Fruit fly (Drosophila melanogaster) whole organism, prepupa: ENCODE measurements around the gene CG16953.

Source experiments
- Blimp-1 ChIP-seq: fragments of 200-800 bp; sonication (Bioruptor generic); optimal IDR thresholded peaks from 3 replicates; lab custom pipeline; 2017; ENCODE audit warnings: missing biosample characterization, missing genetic modification characterization, mild to moderate bottlenecking, moderate library complexity, missing genetic modification reagents
- CG10631 ChIP-seq: fragments of 200-800 bp; sonication (Bioruptor generic); optimal IDR thresholded peaks from 2 replicates; lab custom pipeline; 2016; ENCODE audit warnings: missing biosample characterization, missing genetic modification characterization
- CG10669 ChIP-seq: fragments of 200-800 bp; sonication (Bioruptor generic); optimal IDR thresholded peaks from 3 replicates; lab custom pipeline; 2018; ENCODE audit warnings: missing biosample characterization, mild to moderate bottlenecking, missing genetic modification characterization, moderate library complexity
- CG11294 ChIP-seq: fragments of 200-800 bp; sonication (Bioruptor generic); IDR thresholded peaks from 2 replicates; pipeline ENCODE4 v1.3.6; 2022; ENCODE audit warnings: missing biosample characterization, missing genetic modification characterization
- CG11902 ChIP-seq: fragments of 200-800 bp; sonication (Bioruptor generic); optimal IDR thresholded peaks from 3 replicates; lab custom pipeline; 2016; ENCODE audit warnings: missing biosample characterization, missing genetic modification characterization
- CG1621 ChIP-seq: fragments of 200-800 bp; sonication (Bioruptor generic); optimal IDR thresholded peaks from 3 replicates; lab custom pipeline; 2018; ENCODE audit warnings: missing biosample characterization, mild to moderate bottlenecking, missing genetic modification characterization
- CG16779 ChIP-seq: fragments of 200-800 bp; sonication (Bioruptor generic); optimal IDR thresholded peaks from 3 replicates; lab custom pipeline; 2017; ENCODE audit warnings: missing biosample characterization, mild to moderate bottlenecking, missing genetic modification characterization
- CG3032 ChIP-seq: fragments of 200-800 bp; optimal IDR thresholded peaks from 2 replicates; lab custom pipeline; 2019; ENCODE audit warnings: missing biosample characterization, mild to moderate bottlenecking, missing genetic modification characterization, moderate library complexity
- CG31627 ChIP-seq: fragments of 200-800 bp; sonication (Bioruptor generic); optimal IDR thresholded peaks from 3 replicates; lab custom pipeline; 2016; ENCODE audit warnings: missing biosample characterization, missing genetic modification characterization
- CG32006 ChIP-seq: fragments of 200-800 bp; sonication (Bioruptor generic); optimal IDR thresholded peaks from 3 replicates; lab custom pipeline; 2017; ENCODE audit warnings: missing biosample characterization, mild to moderate bottlenecking, missing genetic modification characterization
- CG3919 ChIP-seq: fragments of 200-800 bp; sonication (Bioruptor generic); optimal IDR thresholded peaks from 3 replicates; lab custom pipeline; 2016; ENCODE audit warnings: missing biosample characterization, missing genetic modification characterization
- CG4318 ChIP-seq: fragments of 200-800 bp; sonication (Bioruptor generic); optimal IDR thresholded peaks from 3 replicates; lab custom pipeline; 2017; ENCODE audit warnings: missing biosample characterization, mild to moderate bottlenecking, missing genetic modification characterization
- CG6276 ChIP-seq: fragments of 200-800 bp; sonication (Bioruptor generic); optimal IDR thresholded peaks from 2 replicates; lab custom pipeline; 2017; ENCODE audit warnings: missing biosample characterization, mild to moderate bottlenecking, missing genetic modification characterization
- CG6792 ChIP-seq: fragments of 200-800 bp; sonication (Bioruptor generic); optimal IDR thresholded peaks from 3 replicates; lab custom pipeline; 2016; ENCODE audit warnings: missing biosample characterization, missing genetic modification characterization
- CG6854 ChIP-seq: fragments of 200-800 bp; sonication (Bioruptor generic); optimal IDR thresholded peaks from 2 replicates; lab custom pipeline; 2017; ENCODE audit warnings: missing biosample characterization, mild to moderate bottlenecking, missing genetic modification characterization
- CG7368 ChIP-seq: fragments of 200-800 bp; sonication (Bioruptor generic); optimal IDR thresholded peaks from 3 replicates; lab custom pipeline; 2016; ENCODE audit warnings: missing biosample characterization, missing genetic modification characterization
- CG8119 ChIP-seq: fragments of 200-800 bp; sonication (Bioruptor generic); IDR thresholded peaks from 3 replicates; pipeline ENCODE4 v1.3.6; 2022; ENCODE audit warnings: missing biosample characterization, missing genetic modification characterization
- CG8319 ChIP-seq: fragments of 200-800 bp; sonication (Bioruptor generic); optimal IDR thresholded peaks from 3 replicates; lab custom pipeline; 2016; ENCODE audit warnings: missing biosample characterization, missing genetic modification characterization
- CG8632 ChIP-seq: fragments of 200-800 bp; sonication (Bioruptor generic); optimal IDR thresholded peaks from 3 replicates; lab custom pipeline; 2016; ENCODE audit warnings: missing biosample characterization, missing genetic modification characterization
- CG9139 ChIP-seq: fragments of 200-800 bp; sonication (Bioruptor generic); optimal IDR thresholded peaks from 3 replicates; lab custom pipeline; 2017; ENCODE audit warnings: missing biosample characterization, mild to moderate bottlenecking, missing genetic modification characterization
- Eip75B ChIP-seq: fragments of 200-800 bp; sonication (Bioruptor generic); optimal IDR thresholded peaks from 3 replicates; lab custom pipeline; 2016; ENCODE audit warnings: missing biosample characterization, missing genetic modification characterization
- Eip78C ChIP-seq: fragments of 200-800 bp; sonication (Bioruptor generic); peaks from one replicate; lab custom pipeline; 2016; ENCODE audit warnings: missing biosample characterization, missing genetic modification characterization
- Eip93F ChIP-seq: fragments of 200-800 bp; sonication (Bioruptor generic); optimal IDR thresholded peaks from 2 replicates; lab custom pipeline; 2016; ENCODE audit warnings: missing biosample characterization, mild to moderate bottlenecking, missing genetic modification characterization
- Ets96B ChIP-seq: fragments of 200-800 bp; optimal IDR thresholded peaks from 2 replicates; lab custom pipeline; 2019; ENCODE audit warnings: missing biosample characterization, mild to moderate bottlenecking, missing genetic modification characterization, moderate library complexity
- Hr39 ChIP-seq: fragments of 200-800 bp; sonication (Bioruptor generic); optimal IDR thresholded peaks from 2 replicates; lab custom pipeline; 2016; ENCODE audit warnings: missing biosample characterization, missing genetic modification characterization
- Hr4 ChIP-seq: fragments of 200-800 bp; sonication (Bioruptor generic); optimal IDR thresholded peaks from 3 replicates; lab custom pipeline; 2016; ENCODE audit warnings: missing biosample characterization, missing genetic modification characterization
- Lpt ChIP-seq: fragments of 200-800 bp; sonication (Bioruptor generic); optimal IDR thresholded peaks from 3 replicates; lab custom pipeline; 2016; ENCODE audit warnings: missing biosample characterization, missing genetic modification characterization
- Met ChIP-seq: fragments of 200-800 bp; sonication (Bioruptor generic); optimal IDR thresholded peaks from 3 replicates; lab custom pipeline; 2016; ENCODE audit warnings: missing biosample characterization, missing genetic modification characterization
- Smox ChIP-seq: fragments of 200-800 bp; sonication (Bioruptor generic); optimal IDR thresholded peaks from 3 replicates; lab custom pipeline; 2016; ENCODE audit warnings: missing biosample characterization, missing genetic modification characterization
- Sox15 ChIP-seq: fragments of 200-800 bp; sonication (Bioruptor generic); optimal IDR thresholded peaks from 3 replicates; lab custom pipeline; 2016; ENCODE audit warnings: missing biosample characterization, missing genetic modification characterization
- achi ChIP-seq: fragments of 200-800 bp; sonication (Bioruptor generic); optimal IDR thresholded peaks from 3 replicates; lab custom pipeline; 2016; ENCODE audit warnings: missing biosample characterization, missing genetic modification characterization
- acj6 ChIP-seq: fragments of 200-800 bp; sonication (Bioruptor generic); optimal IDR thresholded peaks from 3 replicates; lab custom pipeline; 2016; ENCODE audit warnings: missing biosample characterization, missing genetic modification characterization
- cyc ChIP-seq: fragments of 200-800 bp; sonication (Bioruptor generic); optimal IDR thresholded peaks from 3 replicates; lab custom pipeline; 2016; ENCODE audit warnings: missing biosample characterization, missing genetic modification characterization
- dsx ChIP-seq: fragments of 200-800 bp; optimal IDR thresholded peaks from 3 replicates; lab custom pipeline; 2019; ENCODE audit warnings: missing biosample characterization, mild to moderate bottlenecking, missing genetic modification characterization, moderate library complexity; ENCODE audit not compliant: poor library complexity, severe bottlenecking
- eg ChIP-seq: fragments of 200-800 bp; sonication (Bioruptor generic); IDR thresholded peaks from 3 replicates; pipeline ENCODE4 v1.3.6; 2022; ENCODE audit warnings: missing biosample characterization, missing genetic modification characterization
- esn ChIP-seq: fragments of 200-800 bp; sonication (Bioruptor generic); optimal IDR thresholded peaks from 2 replicates; lab custom pipeline; 2016; ENCODE audit warnings: missing biosample characterization, mild to moderate bottlenecking, missing genetic modification characterization, moderate library complexity
- fd59A ChIP-seq: fragments of 200-800 bp; sonication (Bioruptor generic); optimal IDR thresholded peaks from 2 replicates; lab custom pipeline; 2017; ENCODE audit warnings: missing biosample characterization, mild to moderate bottlenecking, missing genetic modification characterization, missing genetic modification reagents
- fd85E ChIP-seq: fragments of 200-800 bp; sonication (Bioruptor generic); optimal IDR thresholded peaks from 3 replicates; lab custom pipeline; 2016; ENCODE audit warnings: missing biosample characterization, missing genetic modification characterization
- fkh ChIP-seq: fragments of 200-800 bp; sonication (Bioruptor generic); optimal IDR thresholded peaks from 3 replicates; lab custom pipeline; 2017; ENCODE audit warnings: missing biosample characterization, mild to moderate bottlenecking, missing genetic modification characterization, moderate library complexity
- lz ChIP-seq: fragments of 200-800 bp; sonication (Bioruptor generic); optimal IDR thresholded peaks from 3 replicates; lab custom pipeline; 2016; ENCODE audit warnings: missing biosample characterization, missing genetic modification characterization
- net ChIP-seq: fragments of 200-800 bp; sonication (Bioruptor generic); optimal IDR thresholded peaks from 3 replicates; lab custom pipeline; 2016; ENCODE audit warnings: missing biosample characterization, missing genetic modification characterization
- pdm3 ChIP-seq: fragments of 200-800 bp; sonication (Bioruptor generic); optimal IDR thresholded peaks from 3 replicates; lab custom pipeline; 2016; ENCODE audit warnings: missing biosample characterization, missing genetic modification characterization
- svp ChIP-seq: fragments of 200-800 bp; sonication (Bioruptor generic); peaks from one replicate; lab custom pipeline; 2016; ENCODE audit warnings: missing biosample characterization, missing genetic modification characterization
- topi ChIP-seq: fragments of 200-800 bp; sonication (Bioruptor generic); optimal IDR thresholded peaks from 3 replicates; lab custom pipeline; 2016; ENCODE audit warnings: missing biosample characterization, missing genetic modification characterization
- vri ChIP-seq: fragments of 200-800 bp; sonication (Bioruptor generic); optimal IDR thresholded peaks from 3 replicates; lab custom pipeline; 2016; ENCODE audit warnings: missing biosample characterization, mild to moderate bottlenecking, missing genetic modification characterization

Gene CG16953

DNA sequence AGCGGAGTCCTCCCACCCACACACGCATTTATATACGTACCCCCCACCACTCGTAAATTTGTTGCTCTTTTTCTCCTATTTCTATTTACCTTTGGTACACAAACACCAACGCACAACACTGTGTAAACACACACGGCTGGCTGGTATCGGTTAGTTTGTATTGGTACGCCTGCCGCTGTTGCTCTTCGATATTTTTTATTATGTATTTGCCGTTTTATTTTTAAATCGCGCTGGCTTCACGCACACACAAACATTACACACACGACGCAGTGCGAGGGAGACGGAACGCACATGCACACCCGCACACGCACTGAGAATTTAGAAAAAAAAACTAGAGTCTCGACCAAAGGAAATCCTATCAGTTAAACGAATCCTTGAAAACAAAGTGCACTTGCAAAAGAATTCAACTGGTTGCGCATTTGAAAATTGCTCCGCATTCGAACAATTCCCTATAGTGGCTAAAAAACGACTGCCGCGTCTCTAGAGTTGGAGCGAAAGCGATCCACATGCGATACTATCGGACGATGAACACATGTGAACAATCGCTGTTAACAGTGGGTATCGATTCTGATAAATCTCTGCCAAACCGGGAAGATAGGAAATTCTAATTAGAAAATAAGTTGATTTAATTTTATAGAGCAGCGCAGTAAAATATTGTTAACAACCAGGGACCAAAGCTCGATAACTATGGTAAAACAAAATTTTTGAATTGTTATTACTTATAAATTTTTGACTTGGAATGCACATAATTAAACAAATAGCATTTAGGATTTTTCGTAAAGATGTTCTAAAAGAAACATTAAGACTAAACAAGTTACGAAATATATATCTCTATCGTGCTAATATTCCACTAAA is 34.8 kb downstream of the CG16953 start (continued):
- TF ChIP-seq dsx (GFP tag; lab: Kevin White, UChicago) (peak; percentile 51), CG8632 (GFP tag; lab: Kevin White, UChicago) (no peak), CG16779 (peak; percentile 62), Met (GFP tag; lab: Kevin White, UChicago) (peak; percentile 6), cyc (GFP tag; lab: Kevin White, UChicago) (no peak), eg (GFP tag; lab: Robert Waterston, UW) (peak; percentile 68), Lpt (GFP tag; lab: Kevin White, UChicago) (peak; percentile 44), CG6792 (GFP tag; lab: Kevin White, UChicago) (no peak), CG4318 (GFP tag; lab: Kevin White, UChicago) (no peak), CG31627 (GFP tag; lab: Kevin White, UChicago) (no peak)

DNA sequence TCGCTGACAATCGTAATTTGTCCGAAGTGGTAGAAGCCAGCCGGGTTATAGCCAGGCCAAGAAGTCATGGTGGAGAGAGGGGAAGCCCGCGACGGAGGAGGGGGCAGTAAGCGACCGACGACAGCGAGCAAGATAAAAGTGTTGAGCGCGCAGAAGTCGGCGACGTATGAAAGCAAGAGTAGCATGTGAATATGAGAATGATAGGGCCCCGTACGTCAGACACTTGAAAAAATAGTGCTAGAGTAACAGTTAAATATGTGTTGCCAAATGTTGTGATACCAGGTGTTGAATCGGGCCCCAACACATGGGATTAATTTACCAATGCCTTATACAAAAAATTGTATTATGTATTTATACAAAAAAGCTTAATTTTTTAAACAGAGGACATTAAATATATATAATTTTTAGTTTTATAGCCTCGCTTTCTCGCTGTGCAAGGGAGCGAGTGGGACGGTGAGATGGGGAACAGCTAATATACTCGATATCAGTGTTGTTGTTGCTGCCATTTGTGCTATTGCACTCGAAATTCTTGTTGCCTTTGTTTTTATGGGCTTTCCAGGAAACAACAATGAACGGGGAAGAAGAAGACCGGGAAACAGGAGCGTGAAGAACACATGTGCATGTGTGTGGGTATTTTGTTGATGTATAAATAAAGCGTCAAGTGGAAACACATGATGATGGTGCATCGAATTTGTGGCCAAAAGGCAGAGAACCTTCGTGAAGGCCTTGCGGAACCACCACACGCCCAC is 35.6 kb downstream of the CG16953 start:
- peak; percentile 79 for TF ChIP-seq CG7368 (GFP tag; lab: Kevin White, UChicago)
- TF ChIP-seq Blimp-1 (GFP tag; lab: Kevin White, UChicago) = peak; percentile 64
- TF ChIP-seq CG11294 = peak; percentile 71
- peak; percentile 84 for TF ChIP-seq Eip75B (GFP tag; lab: Kevin White, UChicago)
- TF ChIP-seq dsx (GFP tag; lab: Kevin White, UChicago) = peak; percentile 84
- peak; percentile 82 for TF ChIP-seq esn
- TF ChIP-seq Ets96B (tag; lab: Kevin White, UChicago) = peak; percentile 91
- TF ChIP-seq Sox15 (GFP tag; lab: Kevin White, UChicago) = peak; percentile 86
- peak; percentile 89 for TF ChIP-seq CG3032 (tag; lab: Kevin White, UChicago)
- peak; percentile 72 for TF ChIP-seq CG4318 (GFP tag; lab: Kevin White, UChicago)
- peak; percentile 65 for TF ChIP-seq Hr39 (GFP tag; lab: Kevin White, UChicago)
- peak; percentile 74 for TF ChIP-seq vri
- TF ChIP-seq achi = peak; percentile 91
- TF ChIP-seq svp = peak; percentile 84
- TF ChIP-seq fd59A = peak; percentile 85
- TF ChIP-seq CG11902 = peak; percentile 81
- TF ChIP-seq fkh (GFP tag; lab: Kevin White, UChicago) = no peak
- TF ChIP-seq Eip78C = peak; percentile 94
- peak; percentile 79 for TF ChIP-seq net (GFP tag; lab: Kevin White, UChicago)
- peak; percentile 74 for TF ChIP-seq CG9139 (GFP tag; lab: Kevin White, UChicago)
- TF ChIP-seq CG16779 = peak; percentile 49
- TF ChIP-seq pdm3 = peak; percentile 84
- peak; percentile 71 for TF ChIP-seq lz (GFP tag; lab: Kevin White, UChicago)
- peak; percentile 87 for TF ChIP-seq CG10669
- peak; percentile 89 for TF ChIP-seq CG8632 (GFP tag; lab: Kevin White, UChicago)
- TF ChIP-seq Eip93F = peak; percentile 34
- TF ChIP-seq CG8319 (GFP tag; lab: Kevin White, UChicago) = peak; percentile 87
- TF ChIP-seq CG6792 (GFP tag; lab: Kevin White, UChicago) = peak; percentile 83
- TF ChIP-seq CG1621 = peak; percentile 81
- peak; percentile 65 for TF ChIP-seq fd85E
- peak; percentile 79 for TF ChIP-seq Hr4 (GFP tag; lab: Kevin White, UChicago)
- TF ChIP-seq acj6 = peak; percentile 90
- TF ChIP-seq CG10631 (GFP tag; lab: Kevin White, UChicago) = peak; percentile 89
- TF ChIP-seq CG31627 (GFP tag; lab: Kevin White, UChicago) = peak; percentile 75
- peak; percentile 75 for TF ChIP-seq CG6276 (GFP tag; lab: Kevin White, UChicago)
- peak; percentile 90 for TF ChIP-seq CG32006
- peak; percentile 76 for TF ChIP-seq Smox
- peak; percentile 80 for TF ChIP-seq eg (GFP tag; lab: Robert Waterston, UW)
- TF ChIP-seq cyc (GFP tag; lab: Kevin White, UChicago) = peak; percentile 78
- peak; percentile 92 for TF ChIP-seq CG3919 (GFP tag; lab: Kevin White, UChicago)
- TF ChIP-seq CG6854 (GFP tag; lab: Kevin White, UChicago) = peak; percentile 63
- peak; percentile 78 for TF ChIP-seq topi (GFP tag; lab: Kevin White, UChicago)
- TF ChIP-seq CG8119 (GFP tag; lab: Robert Waterston, UW) = peak; percentile 89
- peak; percentile 80 for TF ChIP-seq Lpt (GFP tag; lab: Kevin White, UChicago)
